Worm (Caenorhabditis elegans): ENCODE results near the gene cra-1.

ce11 chrIII:6888999-6889824 is 20.0 kb upstream of the cra-1 start, which contains the start of the genes brd-1 and K04C2.2:
- TF ChIP-seq snpc-3.4 (tag; optimal IDR thresholded peaks at IDR 0.05) (no peak), ama-1 (optimal IDR thresholded peaks at IDR 0.05) (no peak), ama-1 (GFP tag; optimal IDR thresholded peaks at IDR 0.05) (no peak), Y67H2A.10 (GFP tag; conservative IDR thresholded peaks at IDR 0.05) (no peak), egl-18 (GFP tag; IDR thresholded peaks at IDR 0.05) (no peak), madf-10 (tag; optimal IDR thresholded peaks at IDR 0.05) (no peak), nhr-27 (tag; optimal IDR thresholded peaks at IDR 0.05) (no peak), nhr-90 (tag; optimal IDR thresholded peaks at IDR 0.05) (no peak), ZK185.1 (tag; optimal IDR thresholded peaks at IDR 0.05; ENCODE audit: poor library complexity, severe bottlenecking) (no peak), chd-7 (tag; optimal IDR thresholded peaks at IDR 0.05) (no peak), ekl-4 (GFP tag; IDR thresholded peaks at IDR 0.05) (no peak), lin-40 (tag; optimal IDR thresholded peaks at IDR 0.05) (no peak), aptf-3 (GFP tag; IDR thresholded peaks at IDR 0.05) (no peak), D2030.7 (GFP tag; IDR thresholded peaks at IDR 0.05) (no peak)
